Fruit fly (Drosophila melanogaster) whole organism, embryonic: ENCODE results near the gene CG5968.

Experiments used
- CG10979 ChIP-seq: fragments of 200-800 bp; sonication (Bioruptor generic); optimal IDR thresholded peaks from 2 replicates; lab custom pipeline; 2018; ENCODE audit warnings: missing biosample characterization, mild to moderate bottlenecking, missing genetic modification characterization, moderate library complexity
- CG11723 ChIP-seq: fragments of 200-800 bp; sonication (Bioruptor generic); optimal IDR thresholded peaks from 2 replicates; lab custom pipeline; 2017; ENCODE audit warnings: missing biosample characterization, mild to moderate bottlenecking, missing genetic modification characterization
- CG12236 ChIP-seq: fragments of 200-800 bp; sonication (Bioruptor generic); optimal IDR thresholded peaks from 2 replicates; lab custom pipeline; 2016; ENCODE audit warnings: missing biosample characterization, missing genetic modification characterization
- CG14441 ChIP-seq: fragments of 200-800 bp; sonication (Bioruptor generic); IDR thresholded peaks from 2 replicates; pipeline ENCODE4 v1.3.6; 2022; ENCODE audit warnings: missing biosample characterization, missing genetic modification characterization
- CG17328 ChIP-seq: fragments of 200-800 bp; sonication (Bioruptor generic); IDR thresholded peaks from 2 replicates; pipeline ENCODE4 v1.3.6; 2022; ENCODE audit warnings: missing biosample characterization, missing genetic modification characterization
- CG17385 ChIP-seq: fragments of 200-800 bp; sonication (Bioruptor generic); optimal IDR thresholded peaks from 3 replicates; lab custom pipeline; 2018; ENCODE audit warnings: missing biosample characterization, mild to moderate bottlenecking, missing genetic modification characterization
- CG17829 ChIP-seq: fragments of 200-800 bp; optimal IDR thresholded peaks from 2 replicates; lab custom pipeline; 2019; ENCODE audit warnings: missing biosample characterization, mild to moderate bottlenecking, missing genetic modification characterization, moderate library complexity
- CG2199 ChIP-seq: fragments of 200-800 bp; sonication (Bioruptor generic); IDR thresholded peaks from 3 replicates; pipeline ENCODE4 v1.3.6; 2022; ENCODE audit warnings: missing biosample characterization, missing genetic modification characterization
- CG30403 ChIP-seq: fragments of 200-800 bp; sonication (Bioruptor generic); optimal IDR thresholded peaks from 3 replicates; lab custom pipeline; 2016; ENCODE audit warnings: missing biosample characterization, missing genetic modification characterization
- CG31224 ChIP-seq: fragments of 200-800 bp; sonication (Bioruptor generic); IDR thresholded peaks from 2 replicates; pipeline ENCODE4 v1.3.6; 2022; ENCODE audit warnings: missing biosample characterization, missing genetic modification characterization
- CG34224 ChIP-seq: fragments of 200-800 bp; sonication (Bioruptor generic); IDR thresholded peaks from 3 replicates; pipeline ENCODE4 v1.3.6; 2022; ENCODE audit warnings: missing biosample characterization, missing genetic modification characterization; ENCODE audit not compliant: partially characterized antibody
- CG3726 ChIP-seq: fragments of 200-800 bp; sonication (Bioruptor generic); IDR thresholded peaks from 3 replicates; pipeline ENCODE4, ENCODE4 v1.3.6; 2022; ENCODE audit warnings: missing biosample characterization, missing genetic modification characterization
- CG6175 ChIP-seq: fragments of 200-800 bp; sonication (Bioruptor generic); IDR thresholded peaks from 3 replicates; pipeline ENCODE4 v1.3.6; 2022; ENCODE audit warnings: missing biosample characterization, missing genetic modification characterization
- CG6654 ChIP-seq: fragments of 200-800 bp; sonication (Bioruptor generic); optimal IDR thresholded peaks from 2 replicates; lab custom pipeline; 2017; ENCODE audit warnings: missing biosample characterization, mild to moderate bottlenecking, missing genetic modification characterization
- CG6683 ChIP-seq: fragments of 200-800 bp; sonication (Bioruptor generic); optimal IDR thresholded peaks from 2 replicates; lab custom pipeline; 2017; ENCODE audit warnings: missing biosample characterization, mild to moderate bottlenecking, missing genetic modification characterization, missing genetic modification reagents
- CG6689 ChIP-seq: fragments of 200-800 bp; sonication (Bioruptor generic); IDR thresholded peaks from 2 replicates; pipeline ENCODE4 v1.3.6; 2022; ENCODE audit warnings: missing biosample characterization, missing genetic modification characterization
- CG6854 ChIP-seq: fragments of 200-800 bp; sonication (Bioruptor generic); optimal IDR thresholded peaks from 3 replicates; lab custom pipeline; 2017; ENCODE audit warnings: missing biosample characterization, mild to moderate bottlenecking, missing genetic modification characterization
- Dbx ChIP-seq: fragments of 200-800 bp; sonication (Bioruptor generic); IDR thresholded peaks from 3 replicates; pipeline ENCODE4 v1.3.6; 2022; ENCODE audit warnings: missing biosample characterization, missing genetic modification characterization
- Dp ChIP-seq: fragments of 200-800 bp; sonication (Bioruptor generic); optimal IDR thresholded peaks from 2 replicates; lab custom pipeline; 2018; ENCODE audit warnings: missing biosample characterization, mild to moderate bottlenecking, missing genetic modification characterization, moderate library complexity
- Dref ChIP-seq: fragments of 200-800 bp; sonication (Bioruptor generic); IDR thresholded peaks from 2 replicates; pipeline ENCODE4 v1.3.6; 2022; ENCODE audit warnings: missing biosample characterization, missing genetic modification characterization
- Fer3 ChIP-seq: fragments of 200-800 bp; sonication (Bioruptor generic); optimal IDR thresholded peaks from 2 replicates; lab custom pipeline; 2018; ENCODE audit warnings: missing biosample characterization, mild to moderate bottlenecking, missing genetic modification characterization, moderate library complexity
- HHEX ChIP-seq: fragments of 200-800 bp; sonication (Bioruptor generic); optimal IDR thresholded peaks from 3 replicates; lab custom pipeline; 2017; ENCODE audit warnings: missing biosample characterization, mild to moderate bottlenecking, missing genetic modification characterization, missing genetic modification reagents
- Med ChIP-seq: fragments of 200-800 bp; sonication (Bioruptor generic); peaks from one replicate; lab custom pipeline; 2016; ENCODE audit warnings: missing biosample characterization, missing genetic modification characterization, mild to moderate bottlenecking, inconsistent platforms, moderate library complexity
- Mes4 ChIP-seq: fragments of 200-800 bp; sonication (Bioruptor generic); optimal IDR thresholded peaks from 2 replicates; lab custom pipeline; 2016; ENCODE audit warnings: missing biosample characterization, missing genetic modification characterization
- NFAT ChIP-seq: fragments of 200-800 bp; sonication (Bioruptor generic); IDR thresholded peaks from 2 replicates; pipeline ENCODE4 v1.3.6; 2022; ENCODE audit warnings: missing biosample characterization, missing genetic modification characterization
- Six4 ChIP-seq: fragments of 200-800 bp; sonication (Bioruptor generic); optimal IDR thresholded peaks from 2 replicates; lab custom pipeline; 2016; ENCODE audit warnings: missing biosample characterization, missing genetic modification characterization
- Stat92E ChIP-seq, 3 experiments: fragments of >200 bp in 2 of 3; fragments of 200-800 bp in 1 of 3; sonication (Bioruptor generic) in 1 of 3; optimal IDR thresholded peaks; 2 replicates each; lab custom pipeline; 2017 to 2019; ENCODE audit warnings: missing biosample characterization in 3 of 3, missing genetic modification characterization in 3 of 3, mild to moderate bottlenecking in 1 of 3, moderate library complexity in 1 of 3
- bbx ChIP-seq: fragments of 200-800 bp; sonication (Bioruptor generic); IDR thresholded peaks from 2 replicates; pipeline ENCODE4 v1.3.6; 2022; ENCODE audit warnings: missing biosample characterization, missing genetic modification characterization; ENCODE audit not compliant: partially characterized antibody
- bcd ChIP-seq: fragments of 200-800 bp; sonication (Bioruptor generic); optimal IDR thresholded peaks from 2 replicates; lab custom pipeline; 2017; ENCODE audit warnings: missing biosample characterization, mild to moderate bottlenecking, missing genetic modification characterization
- cad ChIP-seq: fragments of >200 bp; optimal IDR thresholded peaks from 2 replicates; lab custom pipeline; 2017; ENCODE audit warnings: missing biosample characterization, missing genetic modification characterization
- chm ChIP-seq: fragments of 200-800 bp; sonication (Bioruptor generic); IDR thresholded peaks from 2 replicates; pipeline ENCODE4 v1.3.6; 2022; ENCODE audit warnings: missing biosample characterization, missing genetic modification characterization
- crc ChIP-seq: fragments of 200-800 bp; sonication (Bioruptor generic); optimal IDR thresholded peaks from 2 replicates; lab custom pipeline; 2016; ENCODE audit warnings: missing biosample characterization, missing genetic modification characterization
- dan ChIP-seq: fragments of 200-800 bp; sonication (Bioruptor generic); IDR thresholded peaks from 2 replicates; pipeline ENCODE4 v1.3.6; 2022; ENCODE audit warnings: missing biosample characterization, missing genetic modification characterization
- emc ChIP-seq: fragments of 200-800 bp; sonication (Bioruptor generic); optimal IDR thresholded peaks from 2 replicates; lab custom pipeline; 2016; ENCODE audit warnings: missing biosample characterization, missing genetic modification characterization
- fru ChIP-seq: fragments of >200 bp; optimal IDR thresholded peaks from 2 replicates; lab custom pipeline; 2017
- gsb ChIP-seq: fragments of 200-800 bp; sonication (Bioruptor generic); IDR thresholded peaks from 2 replicates; pipeline ENCODE4 v1.3.6; 2022; ENCODE audit warnings: missing biosample characterization, missing genetic modification characterization
- gsb-n ChIP-seq: fragments of 200-800 bp; sonication (Bioruptor generic); optimal IDR thresholded peaks from 3 replicates; lab custom pipeline; 2018; ENCODE audit warnings: missing biosample characterization, mild to moderate bottlenecking, missing genetic modification characterization
- ind ChIP-seq: fragments of 200-800 bp; sonication (Bioruptor generic); optimal IDR thresholded peaks from 3 replicates; lab custom pipeline; 2016; ENCODE audit warnings: missing biosample characterization, missing genetic modification characterization
- kah ChIP-seq: fragments of 200-800 bp; sonication (Bioruptor generic); optimal IDR thresholded peaks from 2 replicates; lab custom pipeline; 2018; ENCODE audit warnings: missing biosample characterization, mild to moderate bottlenecking, missing genetic modification characterization
- kay ChIP-seq: fragments of 200-800 bp; sonication (Bioruptor generic); optimal IDR thresholded peaks from 2 replicates; lab custom pipeline; 2016; ENCODE audit warnings: missing biosample characterization, missing genetic modification characterization
- lab ChIP-seq: fragments of 200-800 bp; sonication (Bioruptor generic); optimal IDR thresholded peaks from 3 replicates; lab custom pipeline; 2017; ENCODE audit warnings: missing biosample characterization, missing genetic modification characterization, mild to moderate bottlenecking, moderate library complexity, missing genetic modification reagents
- maf-S ChIP-seq: fragments of 200-800 bp; sonication (Bioruptor generic); optimal IDR thresholded peaks from 2 replicates; lab custom pipeline; 2016; ENCODE audit warnings: missing biosample characterization, missing genetic modification characterization
- nerfin-1 ChIP-seq: fragments of 200-800 bp; sonication (Bioruptor generic); optimal IDR thresholded peaks from 3 replicates; lab custom pipeline; 2019; ENCODE audit warnings: missing biosample characterization, mild to moderate bottlenecking, missing genetic modification characterization, moderate library complexity
- otp ChIP-seq: fragments of 200-800 bp; sonication (Bioruptor generic); IDR thresholded peaks from 3 replicates; pipeline ENCODE4, ENCODE4 v1.3.6; 2022; ENCODE audit warnings: missing biosample characterization, missing genetic modification characterization
- pita ChIP-seq: fragments of 200-800 bp; sonication (Bioruptor generic); optimal IDR thresholded peaks from 2 replicates; lab custom pipeline; 2017; ENCODE audit warnings: missing biosample characterization, mild to moderate bottlenecking, missing genetic modification characterization
- pzg ChIP-seq: fragments of 200-800 bp; sonication (Bioruptor generic); optimal IDR thresholded peaks from 3 replicates; lab custom pipeline; 2018; ENCODE audit warnings: missing biosample characterization, mild to moderate bottlenecking, missing genetic modification characterization, moderate library complexity
- run ChIP-seq: fragments of 200-800 bp; sonication (Bioruptor generic); optimal IDR thresholded peaks from 3 replicates; lab custom pipeline; 2018; ENCODE audit warnings: missing biosample characterization, mild to moderate bottlenecking, missing genetic modification characterization
- tup ChIP-seq: fragments of 200-800 bp; sonication (Bioruptor generic); optimal IDR thresholded peaks from 2 replicates; lab custom pipeline; 2016; ENCODE audit warnings: missing biosample characterization, mild to moderate bottlenecking, missing genetic modification characterization, moderate library complexity
- twi ChIP-seq: fragments of 200-800 bp; optimal IDR thresholded peaks from 2 replicates; lab custom pipeline; 2019; ENCODE audit warnings: missing biosample characterization, mild to moderate bottlenecking, missing genetic modification characterization, moderate library complexity
- zen2 ChIP-seq: fragments of 200-800 bp; sonication (Bioruptor generic); IDR thresholded peaks from 3 replicates; pipeline ENCODE4 v1.3.6; 2022; ENCODE audit warnings: missing biosample characterization, missing genetic modification characterization; ENCODE audit not compliant: partially characterized antibody

CG5968 gene

DNA sequence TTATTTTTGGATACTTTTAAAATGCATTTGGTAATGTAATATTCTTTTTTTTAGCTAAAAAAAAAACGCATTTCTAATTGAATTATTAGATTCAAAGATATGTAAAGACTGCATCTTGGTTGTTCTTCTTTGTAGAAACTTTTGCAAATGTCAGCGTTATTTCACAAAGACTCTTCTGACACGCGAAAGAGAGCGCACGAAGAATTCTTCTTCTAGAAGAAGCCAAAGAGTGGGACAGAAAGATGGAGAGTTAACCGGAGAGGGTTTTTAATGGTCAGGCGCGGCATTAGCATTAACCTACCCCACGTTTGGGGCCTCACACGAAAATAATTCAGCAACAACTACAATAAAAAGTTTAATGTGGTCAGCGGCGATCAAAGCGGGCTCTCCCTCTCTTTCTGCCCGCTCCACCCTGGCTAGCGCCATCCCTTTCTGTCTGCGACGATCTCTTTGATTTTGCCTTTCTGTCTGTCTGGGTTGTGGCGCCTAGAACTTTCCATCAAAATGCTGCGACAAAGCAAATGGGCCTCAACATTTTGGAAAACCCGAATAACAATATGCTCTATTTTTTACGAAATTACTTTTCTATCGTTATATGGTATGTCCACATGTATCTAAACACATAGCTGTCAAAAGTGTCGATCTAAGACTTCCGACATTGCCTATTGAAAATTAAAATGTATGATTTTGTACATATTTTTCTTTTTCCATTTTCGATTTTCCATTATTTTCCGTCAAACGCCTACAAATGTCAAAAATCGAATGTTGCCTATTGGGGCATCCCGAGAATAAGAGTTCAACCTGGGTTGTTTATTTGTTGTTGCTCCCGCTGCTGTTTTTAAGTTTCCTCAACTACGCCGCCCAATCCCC lies 29.0 kb downstream of the CG5968 start (continued):
- TF ChIP-seq kah (GFP tag; lab: Kevin White, UChicago) (no peak), twi (tag; lab: Kevin White, UChicago) (no peak), CG10979 (tag; lab: Kevin White, UChicago) (no peak), CG6683 (no peak), Dbx (no peak), cad (GFP tag; lab: Kevin White, UChicago) (no peak), CG31224 (GFP tag; lab: Robert Waterston, UW) (no peak), CG6654 (GFP tag; lab: Kevin White, UChicago) (no peak), CG3726 (GFP tag; lab: Robert Waterston, UW) (no peak), CG34224 (GFP tag; lab: Robert Waterston, UW) (peak; percentile 45), Dp (GFP tag; lab: Kevin White, UChicago) (no peak), CG6854 (GFP tag; lab: Kevin White, UChicago) (no peak), bbx (GFP tag; lab: Robert Waterston, UW) (0 out of 2 replicates have a peak, but pooled peaks have one; percentile 44), fru (lab: Kevin White, UChicago) (no peak), Stat92E (GFP tag; optimal IDR thresholded peaks at IDR 0.05; lab: Kevin White, UChicago) (no peak), CG6689 (no peak), Dref (GFP tag; lab: Robert Waterston, UW) (no peak), maf-S (no peak), nerfin-1 (tag; lab: Kevin White, UChicago) (no peak), zen2 (GFP tag; lab: Robert Waterston, UW) (no peak; the same call in 2 of the 3 replicates), run (tag; lab: Kevin White, UChicago) (no peak), tup (GFP tag; lab: Kevin White, UChicago) (no peak), ind (peak; percentile 9), emc (no peak), crc (GFP tag; lab: Kevin White, UChicago) (no peak), kay (no peak), pita (GFP tag; lab: Kevin White, UChicago) (no peak), bcd (GFP tag; lab: Kevin White, UChicago) (no peak), chm (GFP tag; lab: Robert Waterston, UW) (no peak), Six4 (GFP tag; lab: Kevin White, UChicago) (no peak), gsb-n (tag; lab: Kevin White, UChicago) (no peak), CG17328 (no peak), HHEX (GFP tag; lab: Kevin White, UChicago) (no peak), lab (GFP tag; lab: Kevin White, UChicago) (no peak), CG30403 (GFP tag; lab: Kevin White, UChicago) (peak; percentile 47), CG17829 (tag; lab: Kevin White, UChicago) (no peak), CG11723 (GFP tag; lab: Kevin White, UChicago) (no peak), dan (GFP tag; lab: Robert Waterston, UW) (no peak), Mes4 (GFP tag; lab: Kevin White, UChicago) (no peak), Fer3 (tag; lab: Kevin White, UChicago) (no peak), CG2199 (GFP tag; lab: Robert Waterston, UW) (peak; percentile 47), CG6175 (GFP tag; lab: Robert Waterston, UW) (0 out of 3 replicates have a peak, but pooled peaks have one; percentile 29), gsb (GFP tag; lab: Robert Waterston, UW) (no peak), NFAT (GFP tag; lab: Robert Waterston, UW) (peak; percentile 47; the same call in 1 of the 2 replicates), otp (GFP tag; lab: Robert Waterston, UW) (no peak), pzg (no peak), CG12236 (GFP tag; lab: Kevin White, UChicago) (no peak), CG14441 (no peak), CG17385 (GFP tag; lab: Kevin White, UChicago) (peak; percentile 30), Med (GFP tag; lab: Kevin White, UChicago) (peak; percentile 92)
